Fruit fly (Drosophila melanogaster) whole organism, embryonic: Measurements from ENCODE around the gene CG15742.

Experiments used
- Atf3 ChIP-seq: fragments of 200-800 bp; sonication (Bioruptor generic); optimal IDR thresholded peaks from 3 replicates; lab custom pipeline; 2016; ENCODE audit warnings: missing biosample characterization, missing genetic modification characterization
- Bteb2 ChIP-seq: fragments of 200-800 bp; sonication (Bioruptor generic); optimal IDR thresholded peaks from 2 replicates; lab custom pipeline; 2016; ENCODE audit warnings: missing biosample characterization, missing genetic modification characterization
- CG12391 ChIP-seq: fragments of 200-800 bp; sonication (Bioruptor generic); optimal IDR thresholded peaks from 3 replicates; lab custom pipeline; 2018; ENCODE audit warnings: missing biosample characterization, mild to moderate bottlenecking, missing genetic modification characterization, moderate library complexity
- CG14441 ChIP-seq: fragments of 200-800 bp; sonication (Bioruptor generic); IDR thresholded peaks from 2 replicates; pipeline ENCODE4 v1.3.6; 2022; ENCODE audit warnings: missing biosample characterization, missing genetic modification characterization
- CG15696 ChIP-seq: fragments of 200-800 bp; sonication (Bioruptor generic); optimal IDR thresholded peaks from 2 replicates; lab custom pipeline; 2019; ENCODE audit warnings: missing biosample characterization, mild to moderate bottlenecking, missing genetic modification characterization, moderate library complexity
- CG17359 ChIP-seq: fragments of 200-800 bp; sonication (Bioruptor generic); optimal IDR thresholded peaks from 3 replicates; lab custom pipeline; 2018; ENCODE audit warnings: missing biosample characterization, mild to moderate bottlenecking, missing genetic modification characterization, moderate library complexity
- CG17802 ChIP-seq: fragments of 200-800 bp; sonication (Bioruptor generic); optimal IDR thresholded peaks from 2 replicates; lab custom pipeline; 2018; ENCODE audit warnings: missing biosample characterization, mild to moderate bottlenecking, missing genetic modification characterization, moderate library complexity
- CG1832 ChIP-seq: fragments of 200-800 bp; sonication (Bioruptor generic); optimal IDR thresholded peaks from 2 replicates; lab custom pipeline; 2017; ENCODE audit warnings: missing biosample characterization, mild to moderate bottlenecking, missing genetic modification characterization, inconsistent platforms
- CG18619 ChIP-seq: fragments of 200-800 bp; sonication (Bioruptor generic); optimal IDR thresholded peaks from 3 replicates; lab custom pipeline; 2017; ENCODE audit warnings: missing biosample characterization, mild to moderate bottlenecking, missing genetic modification characterization
- CG2120 ChIP-seq: fragments of 200-800 bp; sonication (Bioruptor generic); optimal IDR thresholded peaks from 3 replicates; lab custom pipeline; 2016; ENCODE audit warnings: missing biosample characterization, missing genetic modification characterization
- CG2712 ChIP-seq: fragments of 200-800 bp; optimal IDR thresholded peaks from 3 replicates; lab custom pipeline; 2019; ENCODE audit warnings: missing biosample characterization, mild to moderate bottlenecking, missing genetic modification characterization, moderate library complexity
- CG32772 ChIP-seq: fragments of 200-800 bp; sonication (Bioruptor generic); IDR thresholded peaks from 2 replicates; pipeline ENCODE4 v1.3.6; 2022; ENCODE audit warnings: missing biosample characterization, missing genetic modification characterization
- CG3995 ChIP-seq: fragments of 200-800 bp; sonication (Bioruptor generic); optimal IDR thresholded peaks from 3 replicates; lab custom pipeline; 2016; ENCODE audit warnings: missing biosample characterization, missing genetic modification characterization
- CG4424 ChIP-seq: fragments of 200-800 bp; sonication (Bioruptor generic); optimal IDR thresholded peaks from 3 replicates; lab custom pipeline; 2016; ENCODE audit warnings: missing biosample characterization, missing genetic modification characterization
- CG6254 ChIP-seq: fragments of 200-800 bp; sonication (Bioruptor generic); optimal IDR thresholded peaks from 3 replicates; lab custom pipeline; 2017; ENCODE audit warnings: mild to moderate bottlenecking, missing biosample characterization, missing genetic modification reagents, missing genetic modification characterization
- CG6854 ChIP-seq: fragments of 200-800 bp; sonication (Bioruptor generic); optimal IDR thresholded peaks from 3 replicates; lab custom pipeline; 2017; ENCODE audit warnings: missing biosample characterization, mild to moderate bottlenecking, missing genetic modification characterization
- CG7745 ChIP-seq: fragments of 200-800 bp; sonication (Bioruptor generic); optimal IDR thresholded peaks from 2 replicates; lab custom pipeline; 2018; ENCODE audit warnings: missing biosample characterization, mild to moderate bottlenecking, missing genetic modification characterization, moderate library complexity
- CG8290 ChIP-seq, 3 experiments: fragments of 200-800 bp; sonication (Bioruptor generic); optimal IDR thresholded peaks; 2 replicates each; lab custom pipeline; 2016 to 2019; ENCODE audit warnings: missing biosample characterization in 3 of 3, missing genetic modification characterization in 3 of 3, mild to moderate bottlenecking in 2 of 3, moderate library complexity in 1 of 3
- CG8359 ChIP-seq: fragments of 200-800 bp; sonication (Bioruptor generic); optimal IDR thresholded peaks from 2 replicates; lab custom pipeline; 2017; ENCODE audit warnings: missing biosample characterization, mild to moderate bottlenecking, missing genetic modification characterization, borderline replicate concordance
- CG9215 ChIP-seq: fragments of 200-800 bp; sonication (Bioruptor generic); IDR thresholded peaks from 2 replicates; pipeline ENCODE4 v1.3.6; 2022; ENCODE audit warnings: missing biosample characterization, missing genetic modification characterization
- D ChIP-seq, 2 experiments: fragments of 200-800 bp in 1 of 2; fragments of >200 bp in 1 of 2; sonication (Bioruptor generic) in 1 of 2; optimal IDR thresholded peaks; 2 replicates in 1 of 2; 3 replicates in 1 of 2; lab custom pipeline; 2017; ENCODE audit warnings: mild to moderate bottlenecking in 1 of 2, missing biosample characterization in 1 of 2, missing genetic modification characterization in 1 of 2, missing genetic modification reagents in 1 of 2
- Dfd ChIP-seq, 2 experiments: fragments of >200 bp; optimal IDR thresholded peaks; 2 replicates each; lab custom pipeline; 2017; ENCODE audit warnings: missing biosample characterization in 2 of 2, missing genetic modification characterization in 2 of 2
- Fer2 ChIP-seq: fragments of 200-800 bp; sonication (Bioruptor generic); optimal IDR thresholded peaks from 2 replicates; lab custom pipeline; 2018; ENCODE audit warnings: missing biosample characterization, mild to moderate bottlenecking, missing genetic modification characterization, moderate library complexity
- GATAe ChIP-seq: fragments of 200-800 bp; sonication (Bioruptor generic); conservative IDR thresholded peaks from 2 replicates; pipeline ENCODE4 v1.3.6; 2022; ENCODE audit warnings: missing biosample characterization, missing genetic modification characterization
- Hr3 ChIP-seq: fragments of 200-800 bp; sonication (Bioruptor generic); optimal IDR thresholded peaks from 3 replicates; lab custom pipeline; 2016; ENCODE audit warnings: missing biosample characterization, missing genetic modification characterization
- Sry-δ ChIP-seq: fragments of 200-800 bp; sonication (Bioruptor generic); optimal IDR thresholded peaks from 2 replicates; lab custom pipeline; 2016; ENCODE audit warnings: missing biosample characterization, missing genetic modification characterization
- Stat92E ChIP-seq, 3 experiments: fragments of >200 bp in 2 of 3; fragments of 200-800 bp in 1 of 3; sonication (Bioruptor generic) in 1 of 3; optimal IDR thresholded peaks; 2 replicates each; lab custom pipeline; 2017 to 2019; ENCODE audit warnings: missing biosample characterization in 3 of 3, missing genetic modification characterization in 3 of 3, mild to moderate bottlenecking in 1 of 3, moderate library complexity in 1 of 3
- Xrp1 ChIP-seq: fragments of 200-800 bp; sonication (Bioruptor generic); IDR thresholded peaks from 2 replicates; pipeline ENCODE4 v1.3.6; 2022; ENCODE audit warnings: missing biosample characterization, missing genetic modification characterization
- amos ChIP-seq: fragments of 200-800 bp; sonication (Bioruptor generic); IDR thresholded peaks from 2 replicates; pipeline ENCODE4 v1.3.6; 2022; ENCODE audit warnings: missing biosample characterization, missing genetic modification characterization; ENCODE audit not compliant: partially characterized antibody
- ash1 ChIP-seq: fragments of 200-800 bp; sonication (Bioruptor generic); optimal IDR thresholded peaks from 2 replicates; lab custom pipeline; 2018; ENCODE audit warnings: missing biosample characterization, mild to moderate bottlenecking, missing genetic modification characterization
- bab2 ChIP-seq: fragments of 200-800 bp; sonication (Bioruptor generic); optimal IDR thresholded peaks from 2 replicates; lab custom pipeline; 2016; ENCODE audit warnings: missing biosample characterization, missing genetic modification characterization
- cg ChIP-seq: fragments of 200-800 bp; sonication (Bioruptor generic); optimal IDR thresholded peaks from 3 replicates; lab custom pipeline; 2019; ENCODE audit warnings: missing biosample characterization, mild to moderate bottlenecking, missing genetic modification characterization, moderate library complexity
- chinmo ChIP-seq: fragments of 200-800 bp; sonication (Bioruptor generic); IDR thresholded peaks from 4 replicates; pipeline ENCODE4 v1.3.6; 2022; ENCODE audit warnings: missing biosample characterization, missing genetic modification characterization; ENCODE audit not compliant: partially characterized antibody
- dan ChIP-seq: fragments of 200-800 bp; sonication (Bioruptor generic); IDR thresholded peaks from 2 replicates; pipeline ENCODE4 v1.3.6; 2022; ENCODE audit warnings: missing biosample characterization, missing genetic modification characterization
- fd3F ChIP-seq: fragments of 200-800 bp; sonication (Bioruptor generic); optimal IDR thresholded peaks from 2 replicates; lab custom pipeline; 2018; ENCODE audit warnings: missing biosample characterization, mild to moderate bottlenecking, missing genetic modification characterization, moderate library complexity
- her ChIP-seq: fragments of 200-800 bp; sonication (Bioruptor generic); optimal IDR thresholded peaks from 2 replicates; lab custom pipeline; 2016; ENCODE audit warnings: missing biosample characterization, missing genetic modification characterization
- jumu ChIP-seq: fragments of 200-800 bp; sonication (Bioruptor generic); optimal IDR thresholded peaks from 3 replicates; lab custom pipeline; 2016; ENCODE audit warnings: missing biosample characterization, missing genetic modification characterization
- luna ChIP-seq: fragments of 200-800 bp; sonication (Bioruptor generic); optimal IDR thresholded peaks from 2 replicates; lab custom pipeline; 2016; ENCODE audit warnings: missing biosample characterization, missing genetic modification characterization
- mld ChIP-seq: fragments of 200-800 bp; sonication (Bioruptor generic); IDR thresholded peaks from 3 replicates; pipeline ENCODE4 v1.3.6; 2022; ENCODE audit warnings: missing biosample characterization, missing genetic modification characterization; ENCODE audit not compliant: partially characterized antibody
- nerfin-1 ChIP-seq: fragments of 200-800 bp; sonication (Bioruptor generic); optimal IDR thresholded peaks from 3 replicates; lab custom pipeline; 2019; ENCODE audit warnings: missing biosample characterization, mild to moderate bottlenecking, missing genetic modification characterization, moderate library complexity
- sd ChIP-seq: fragments of 200-800 bp; sonication (Bioruptor generic); optimal IDR thresholded peaks from 3 replicates; lab custom pipeline; 2018; ENCODE audit warnings: missing biosample characterization, mild to moderate bottlenecking, missing genetic modification characterization, moderate library complexity
- slbo ChIP-seq: fragments of 200-800 bp; sonication (Bioruptor generic); IDR thresholded peaks from 2 replicates; pipeline ENCODE4 v1.3.6; 2022; ENCODE audit warnings: missing biosample characterization, missing genetic modification characterization
- sna ChIP-seq: fragments of 200-800 bp; sonication (Bioruptor generic); IDR thresholded peaks from 2 replicates; pipeline ENCODE4 v1.3.6; 2022; ENCODE audit warnings: missing biosample characterization, missing genetic modification characterization; ENCODE audit not compliant: partially characterized antibody
- sqz ChIP-seq: fragments of 200-800 bp; sonication (Bioruptor generic); optimal IDR thresholded peaks from 3 replicates; lab custom pipeline; 2018; ENCODE audit warnings: missing biosample characterization, mild to moderate bottlenecking, missing genetic modification characterization
- stwl ChIP-seq: fragments of 200-800 bp; sonication (Bioruptor generic); optimal IDR thresholded peaks from 3 replicates; lab custom pipeline; 2018; ENCODE audit warnings: missing biosample characterization, mild to moderate bottlenecking, missing genetic modification characterization, moderate library complexity
- wor ChIP-seq: fragments of 200-800 bp; sonication (Bioruptor generic); IDR thresholded peaks from 2 replicates; pipeline ENCODE4 v1.3.6; 2022; ENCODE audit warnings: missing biosample characterization, missing genetic modification characterization
- zfh1 ChIP-seq: fragments of 200-800 bp; sonication (Bioruptor generic); IDR thresholded peaks from 3 replicates; pipeline ENCODE4 v1.3.6; 2022; ENCODE audit warnings: missing biosample characterization, missing genetic modification characterization

The CG15742 gene

DNA sequence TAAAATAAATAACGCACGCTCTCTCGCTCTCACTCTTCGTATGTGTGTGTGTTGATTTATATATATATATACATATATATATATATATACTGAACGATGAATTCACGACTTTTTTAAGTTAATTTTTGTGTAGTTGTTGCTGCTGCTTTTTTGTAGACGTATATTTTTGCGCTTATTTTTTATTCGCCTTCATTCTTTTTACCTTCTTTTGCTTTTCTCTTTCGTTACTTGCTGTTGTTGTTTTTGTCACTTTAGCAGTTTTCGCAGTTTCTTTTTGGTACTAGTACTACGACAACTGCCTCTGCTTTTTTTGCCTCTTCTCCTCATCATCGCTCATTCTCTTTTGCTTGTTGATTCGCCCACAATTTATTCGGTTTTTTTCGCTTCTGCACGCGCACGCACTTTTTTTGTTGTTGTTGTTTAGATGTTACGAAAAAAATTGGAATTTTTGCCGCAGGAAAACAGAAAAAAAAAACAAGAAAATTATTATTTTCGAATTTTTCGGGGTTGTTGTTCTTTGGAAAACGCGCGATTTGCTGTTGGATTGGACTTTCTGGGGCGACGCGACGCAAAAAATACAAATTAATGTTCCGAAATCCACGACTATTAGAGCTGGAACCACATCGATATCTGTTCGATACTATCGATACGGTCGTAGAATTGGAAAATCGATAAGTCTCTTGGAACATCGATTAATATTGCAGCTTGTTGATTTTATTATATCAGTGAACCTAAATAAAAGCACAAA is 26.9 kb upstream of the CG15742 start, which contains the start of the genes HDAC4 and CG15743 (continued):
- TF ChIP-seq Dfd (GFP tag; optimal IDR thresholded peaks at IDR 0.05; lab: Kevin White, UChicago), result no peak
- TF ChIP-seq chinmo (GFP tag; lab: Robert Waterston, UW), result peak; percentile 82; the same call in 1 of the 4 replicates
- peak; percentile 86 for TF ChIP-seq sqz
- TF ChIP-seq ash1, result no peak
- peak; percentile 85 for TF ChIP-seq sna (GFP tag; lab: Robert Waterston, UW)
- TF ChIP-seq luna, result no peak
- no peak for TF ChIP-seq wor (GFP tag; lab: Robert Waterston, UW)
- TF ChIP-seq jumu (GFP tag; lab: Kevin White, UChicago), result no peak
- 0 out of 2 replicates have a peak, but pooled peaks have one; percentile 12 for TF ChIP-seq Xrp1 (GFP tag; lab: Robert Waterston, UW)
- 0 out of 3 replicates have a peak, but pooled peaks have one; percentile 39 for TF ChIP-seq zfh1 (GFP tag; lab: Robert Waterston, UW)
- TF ChIP-seq CG3995, result peak; percentile 10
- TF ChIP-seq CG17359 (tag; lab: Kevin White, UChicago), result no peak
- TF ChIP-seq fd3F (GFP tag; lab: Kevin White, UChicago), result no peak
- no peak for TF ChIP-seq bab2
- peak; percentile 80; the same call in 2 of the 3 replicates for TF ChIP-seq mld (GFP tag; lab: Robert Waterston, UW)
- no peak for TF ChIP-seq GATAe (GFP tag; lab: Robert Waterston, UW)
- peak; percentile 59 for TF ChIP-seq CG8290 (GFP tag; optimal IDR thresholded peaks at IDR 0.05; lab: Kevin White, UChicago)
- peak in 1 of 2 experiments; percentile 83 for TF ChIP-seq CG8290 (tag; optimal IDR thresholded peaks at IDR 0.05; lab: Kevin White, UChicago)
- peak; percentile 44 for TF ChIP-seq CG12391
- no peak for TF ChIP-seq Fer2
- TF ChIP-seq Bteb2, result no peak
- peak; percentile 10 for TF ChIP-seq cg (GFP tag; lab: Kevin White, UChicago)
- no peak for TF ChIP-seq CG1832 (GFP tag; lab: Kevin White, UChicago)
- peak; percentile 90; the same call in 1 of the 2 replicates for TF ChIP-seq amos (GFP tag; lab: Robert Waterston, UW)
- peak; percentile 93 for TF ChIP-seq Sry-δ
- no peak for TF ChIP-seq CG15696 (tag; lab: Kevin White, UChicago)
- TF ChIP-seq CG9215 (GFP tag; lab: Robert Waterston, UW), result no peak
- TF ChIP-seq sd (tag; lab: Kevin White, UChicago), result peak; percentile 8
- no peak for TF ChIP-seq D (optimal IDR thresholded peaks at IDR 0.05; lab: Kevin White, UChicago)
- TF ChIP-seq D (GFP tag; optimal IDR thresholded peaks at IDR 0.05; lab: Kevin White, UChicago), result no peak
- TF ChIP-seq Hr3 (GFP tag; lab: Kevin White, UChicago), result no peak
- TF ChIP-seq CG18619 (GFP tag; lab: Kevin White, UChicago), result no peak
- TF ChIP-seq dan (GFP tag; lab: Robert Waterston, UW), result no peak
- peak; percentile 9 for TF ChIP-seq CG2712 (tag; lab: Kevin White, UChicago)
- TF ChIP-seq Atf3 (GFP tag; lab: Kevin White, UChicago), result no peak
- no peak for TF ChIP-seq CG8359 (GFP tag; lab: Kevin White, UChicago)
- TF ChIP-seq CG14441 (GFP tag; lab: Robert Waterston, UW), result no peak
- peak; percentile 32 for TF ChIP-seq her (GFP tag; lab: Kevin White, UChicago)
- TF ChIP-seq CG2120 (GFP tag; lab: Kevin White, UChicago), result peak; percentile 8
- peak; percentile 18 for TF ChIP-seq nerfin-1 (tag; lab: Kevin White, UChicago)
- TF ChIP-seq slbo (GFP tag; lab: Robert Waterston, UW), result no peak
- no peak for TF ChIP-seq CG7745 (tag; lab: Kevin White, UChicago)
- no peak for TF ChIP-seq CG6254 (GFP tag; lab: Kevin White, UChicago)
- TF ChIP-seq CG4424 (GFP tag; lab: Kevin White, UChicago), result no peak
- TF ChIP-seq stwl (tag; lab: Kevin White, UChicago), result peak; percentile 12
- peak in 1 of 3 experiments; percentile 53 for TF ChIP-seq Stat92E (GFP tag; optimal IDR thresholded peaks at IDR 0.05; lab: Kevin White, UChicago)
- no peak for TF ChIP-seq CG6854 (GFP tag; lab: Kevin White, UChicago)
- no peak for TF ChIP-seq CG32772 (GFP tag; lab: Robert Waterston, UW)
- TF ChIP-seq CG17802 (tag; lab: Kevin White, UChicago), result no peak
